Fruit fly (Drosophila melanogaster): ENCODE measurements around the gene Shaw.

The Shaw gene

DNA sequence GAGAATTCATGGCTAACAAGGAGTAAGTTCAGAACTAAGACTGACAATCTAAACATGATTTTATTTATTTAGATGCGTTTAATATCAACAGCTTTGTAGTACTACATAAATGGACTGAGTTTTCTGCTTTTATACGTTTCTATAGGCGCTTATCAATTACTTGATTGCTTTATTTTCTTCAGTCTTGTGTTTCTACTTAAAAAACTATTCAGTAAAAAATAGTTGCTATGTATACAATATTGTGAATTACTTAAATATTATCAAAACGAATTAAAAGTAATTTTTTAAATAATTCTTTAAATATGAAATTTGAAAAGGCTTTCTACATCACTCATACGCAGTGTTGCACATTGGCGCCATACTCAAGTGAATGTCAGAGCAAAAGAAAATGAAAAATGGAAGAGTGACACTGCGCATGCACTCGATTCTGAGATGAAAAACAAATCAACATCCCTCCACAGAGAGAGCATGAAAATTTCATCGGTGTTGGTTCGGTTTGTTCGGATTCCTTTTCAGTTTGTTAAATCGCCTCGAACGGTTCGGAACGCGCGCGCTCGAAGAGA lies at the start of gene Shaw, which contains the start of gene lectin-24A:
Gene Shaw, plus strand, starts transcription at position 513 of the 563 bp plus-strand sequence.
Gene lectin-24A, minus strand, starts transcription at position 101 of the 563 bp plus-strand sequence.
- TF ChIP-seq CTCF (optimal IDR thresholded peaks at IDR 0.05) (no peak), CG8478 (optimal IDR thresholded peaks at IDR 0.05) (no peak)

DNA sequence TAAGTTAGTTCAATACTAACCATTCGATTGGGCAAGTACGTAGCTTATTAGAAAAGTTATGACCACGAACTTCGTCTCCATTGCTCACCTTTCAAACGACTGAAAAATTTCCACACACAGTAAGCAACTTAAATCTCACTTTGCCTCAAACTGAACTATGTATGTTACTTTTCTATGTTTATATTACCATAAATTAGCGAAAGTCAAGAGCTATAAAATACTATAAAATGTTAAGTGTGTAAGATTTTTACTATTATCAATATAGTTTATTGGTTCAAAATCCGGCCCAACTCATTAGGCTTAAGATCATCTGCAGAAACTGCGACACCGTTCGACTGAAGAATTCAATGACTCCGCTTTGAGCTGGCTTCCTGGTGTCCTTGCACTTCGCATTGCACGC lies 49.5 kb upstream of the Shaw start, which contains the start of gene Sfp24Ba:
Gene Sfp24Ba, minus strand, starts transcription at position 101 of the 400 bp plus-strand sequence.
- no peak for TF ChIP-seq CG8478 (optimal IDR thresholded peaks at IDR 0.05)
- TF ChIP-seq CTCF (optimal IDR thresholded peaks at IDR 0.05): no peak

DNA sequence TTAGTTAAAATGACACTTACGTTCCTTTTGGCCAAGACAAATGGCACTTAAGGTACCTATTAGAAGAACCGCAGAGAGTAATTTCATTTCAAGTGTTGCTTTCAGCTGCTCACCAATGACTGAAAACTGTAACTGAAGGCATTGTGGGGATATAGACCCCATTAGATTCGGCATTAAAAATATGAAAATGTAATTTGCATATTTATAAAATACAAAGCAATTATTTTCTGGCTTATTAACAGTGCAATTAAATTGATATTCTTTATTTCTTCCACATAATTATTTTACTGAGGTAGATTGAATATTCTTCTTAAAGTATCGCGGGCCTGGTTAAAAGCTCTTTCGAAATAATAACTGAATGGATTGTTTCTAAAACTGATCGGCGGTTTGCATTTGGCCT lies 49.0 kb upstream of the Shaw start, which contains the start of gene Sfp24Bd:
Gene Sfp24Bd, minus strand, starts transcription at position 101 of the 400 bp plus-strand sequence.
- no peak for TF ChIP-seq CTCF (optimal IDR thresholded peaks at IDR 0.05)
- TF ChIP-seq CG8478 (optimal IDR thresholded peaks at IDR 0.05): no peak

DNA sequence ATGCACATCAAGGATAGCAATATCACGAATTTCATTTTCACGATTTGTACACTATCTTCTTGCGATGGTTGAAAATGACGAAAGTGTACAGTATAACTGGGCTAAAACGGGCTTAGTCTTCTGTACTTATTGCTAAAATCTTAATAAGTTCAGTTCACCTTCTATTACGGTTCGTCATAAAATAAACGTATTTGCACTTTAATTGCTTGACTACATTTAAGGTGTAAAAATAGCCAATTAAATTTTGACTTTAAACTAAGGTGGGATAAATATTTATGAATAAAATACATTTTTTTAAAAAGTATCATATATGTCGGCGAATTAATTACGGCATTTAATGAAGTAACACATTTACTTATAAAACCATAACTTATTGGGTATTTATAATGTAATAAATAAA lies 48.3 kb upstream of the Shaw start, which contains the start of gene Sfp24Bb:
Gene Sfp24Bb, minus strand, starts transcription at position 101 of the 400 bp plus-strand sequence.
- TF ChIP-seq CTCF (optimal IDR thresholded peaks at IDR 0.05): no peak
- no peak for TF ChIP-seq CG8478 (optimal IDR thresholded peaks at IDR 0.05)

DNA sequence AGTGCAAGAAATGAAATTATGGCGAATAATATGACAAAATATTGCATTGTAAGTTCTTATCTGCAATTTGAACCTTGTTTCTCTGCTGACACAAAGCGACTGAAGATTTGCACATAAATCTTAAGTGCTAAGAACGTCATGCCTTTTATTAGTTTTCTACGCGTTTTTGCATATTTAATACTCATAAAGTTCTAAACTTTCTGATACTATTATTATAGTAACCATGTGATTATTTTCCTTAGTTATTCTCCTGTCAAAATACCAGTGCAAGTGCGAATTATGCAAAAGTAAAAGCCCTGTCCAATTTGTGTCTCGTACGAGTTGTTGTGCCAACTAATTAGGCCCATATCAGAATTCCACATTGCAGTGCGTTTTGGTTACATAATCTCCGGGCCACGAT lies 47.5 kb upstream of the Shaw start, which contains the start of gene Sfp24Bc:
Gene Sfp24Bc, minus strand, starts transcription at position 101 of the 400 bp plus-strand sequence.
- TF ChIP-seq CG8478 (optimal IDR thresholded peaks at IDR 0.05): no peak
- no peak for TF ChIP-seq CTCF (optimal IDR thresholded peaks at IDR 0.05)

DNA sequence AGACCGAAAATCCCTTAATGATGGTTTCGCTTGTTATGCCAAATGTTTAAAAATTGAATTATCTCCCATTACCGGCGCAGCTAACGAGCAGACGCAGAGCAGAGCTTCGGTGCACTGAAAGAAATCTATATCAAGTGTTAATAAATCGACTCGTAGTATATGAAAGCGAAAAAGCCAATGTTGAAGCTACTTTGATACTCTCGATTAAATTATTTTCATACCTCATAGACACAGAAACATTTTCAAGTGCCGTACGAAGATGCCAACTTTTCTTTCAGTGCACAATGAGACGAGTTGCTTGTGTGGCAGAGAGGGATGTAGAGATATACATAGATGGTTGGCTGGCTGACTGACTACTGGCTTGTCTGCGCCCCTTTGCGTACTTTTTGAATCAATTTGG lies 42.2 kb upstream of the Shaw start:
- TF ChIP-seq CG8478 (optimal IDR thresholded peaks at IDR 0.05) (no peak), CTCF (optimal IDR thresholded peaks at IDR 0.05) (no peak)

DNA sequence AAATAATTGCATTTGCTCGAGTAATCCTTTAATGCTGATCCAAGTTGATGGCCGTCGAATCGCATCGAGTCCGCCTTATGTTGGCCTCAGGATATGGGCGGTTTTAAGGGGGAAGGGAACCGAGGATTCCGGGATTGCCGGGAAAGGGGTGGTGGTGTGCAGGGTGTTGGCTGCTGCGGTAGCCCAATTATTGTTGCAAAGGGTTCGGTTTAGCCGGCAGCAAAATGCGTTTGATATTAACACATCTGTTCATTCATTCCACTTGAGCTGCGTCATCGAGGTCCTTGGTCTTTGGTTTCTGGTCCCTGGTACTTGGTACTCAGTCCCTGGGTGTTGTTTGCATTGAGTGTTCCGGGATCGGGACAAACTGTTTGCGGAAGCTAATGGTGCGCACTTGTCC lies 36.6 kb upstream of the Shaw start:
- TF ChIP-seq CG8478 (optimal IDR thresholded peaks at IDR 0.05) (no peak), CTCF (optimal IDR thresholded peaks at IDR 0.05) (no peak)

DNA sequence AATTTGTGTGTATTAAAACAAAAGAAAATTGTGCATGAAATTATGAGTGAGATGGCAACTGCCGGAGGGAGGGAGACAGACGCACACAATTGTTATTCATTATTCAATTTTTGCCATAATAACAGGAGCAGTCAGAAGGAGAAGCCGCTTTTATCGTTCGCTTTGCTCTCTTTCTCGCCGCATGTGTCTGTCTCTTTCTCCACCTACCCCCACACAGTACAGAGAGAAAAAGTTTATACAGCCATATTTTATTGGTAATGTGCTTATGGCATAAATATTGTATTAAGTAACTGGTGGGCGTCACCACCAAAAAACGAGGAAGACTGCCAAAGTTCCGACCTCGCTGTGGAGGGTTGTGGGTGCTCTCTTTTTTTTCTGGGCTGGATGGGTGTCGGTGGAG lies 35.5 kb upstream of the Shaw start:
- TF ChIP-seq CTCF (optimal IDR thresholded peaks at IDR 0.05) (no peak), CG8478 (optimal IDR thresholded peaks at IDR 0.05) (no peak)

DNA sequence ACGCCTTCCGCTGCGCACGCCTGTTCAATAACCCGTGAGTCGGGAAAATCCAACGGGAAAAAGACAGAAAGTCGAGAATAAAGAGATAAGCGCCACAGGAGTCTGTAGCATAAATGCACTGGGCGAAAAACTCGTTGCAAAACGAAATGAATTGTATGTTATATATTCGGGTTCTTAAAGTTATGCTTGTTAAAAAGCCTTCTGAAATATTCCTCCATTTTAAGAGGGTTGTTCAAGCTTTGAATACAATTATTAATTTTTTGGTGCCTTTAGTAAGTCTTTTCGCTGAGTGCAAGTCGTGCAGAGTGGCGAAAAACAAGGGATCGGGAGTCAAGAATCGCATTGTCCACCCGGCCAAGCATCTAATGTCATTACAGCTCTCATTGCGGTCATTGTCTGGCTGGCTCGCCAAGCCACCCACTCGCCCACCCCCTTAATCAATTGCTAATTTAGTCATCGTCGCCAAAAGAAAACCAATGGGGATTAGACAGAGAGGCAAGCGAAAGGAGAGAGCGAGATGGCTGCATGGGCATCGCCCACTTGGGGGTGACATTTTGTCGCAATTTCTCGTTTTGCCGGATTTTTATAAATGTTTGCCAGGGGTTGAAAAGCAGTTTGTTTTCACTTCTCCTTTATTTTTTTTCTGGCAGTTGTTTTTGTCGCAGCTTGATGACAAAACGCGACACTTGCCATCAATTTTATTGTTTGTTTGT lies 32.7 kb upstream of the Shaw start:
- TF ChIP-seq CTCF (optimal IDR thresholded peaks at IDR 0.05) (no peak), CG8478 (optimal IDR thresholded peaks at IDR 0.05) (no peak)

DNA sequence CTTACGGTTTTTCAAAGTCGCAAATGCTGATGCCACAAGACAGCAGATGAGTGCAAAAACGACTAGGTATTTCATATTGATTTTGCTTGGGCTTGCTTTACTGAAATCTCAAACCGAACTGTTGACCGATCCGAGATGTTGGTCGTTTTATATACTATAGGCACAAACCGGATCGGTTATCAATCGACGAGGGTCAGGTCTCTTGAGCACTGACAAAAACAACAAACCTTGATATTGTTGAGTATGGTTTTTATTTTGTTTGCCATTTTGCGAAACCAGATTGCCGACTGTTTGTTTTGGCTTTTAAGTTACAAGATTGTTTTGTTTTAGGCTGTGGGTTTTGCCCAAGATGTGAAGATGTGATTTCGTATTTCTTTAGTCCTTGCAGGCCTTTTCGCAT lies 25.5 kb upstream of the Shaw start, which contains the start of gene CG16704:
Gene CG16704, minus strand, starts transcription at position 122 of the 400 bp plus-strand sequence.
- no peak for TF ChIP-seq CTCF (optimal IDR thresholded peaks at IDR 0.05)
- no peak for TF ChIP-seq CG8478 (optimal IDR thresholded peaks at IDR 0.05)

DNA sequence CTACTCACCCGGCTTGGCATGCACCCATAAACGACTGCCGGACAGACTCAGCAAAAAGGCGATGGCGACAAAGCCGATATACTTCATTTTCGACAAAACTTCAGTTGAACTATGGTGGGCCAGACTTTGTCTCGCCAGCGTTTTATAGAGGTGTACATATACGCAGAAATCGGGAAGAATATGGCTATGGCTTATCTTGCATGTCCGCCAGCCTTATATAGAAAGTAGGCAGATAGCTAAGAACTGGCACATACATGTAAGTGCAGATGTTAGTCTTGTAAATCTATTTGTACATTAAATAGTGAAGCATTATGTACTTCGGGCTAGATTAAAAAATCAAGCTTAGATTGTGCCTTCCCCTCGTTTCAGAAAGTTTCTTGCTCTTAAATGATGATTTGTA lies 24.9 kb upstream of the Shaw start, which contains the start of gene CG3513:
Gene CG3513, minus strand, starts transcription at position 101 of the 400 bp plus-strand sequence.
- TF ChIP-seq CG8478 (optimal IDR thresholded peaks at IDR 0.05): no peak
- TF ChIP-seq CTCF (optimal IDR thresholded peaks at IDR 0.05): no peak

DNA sequence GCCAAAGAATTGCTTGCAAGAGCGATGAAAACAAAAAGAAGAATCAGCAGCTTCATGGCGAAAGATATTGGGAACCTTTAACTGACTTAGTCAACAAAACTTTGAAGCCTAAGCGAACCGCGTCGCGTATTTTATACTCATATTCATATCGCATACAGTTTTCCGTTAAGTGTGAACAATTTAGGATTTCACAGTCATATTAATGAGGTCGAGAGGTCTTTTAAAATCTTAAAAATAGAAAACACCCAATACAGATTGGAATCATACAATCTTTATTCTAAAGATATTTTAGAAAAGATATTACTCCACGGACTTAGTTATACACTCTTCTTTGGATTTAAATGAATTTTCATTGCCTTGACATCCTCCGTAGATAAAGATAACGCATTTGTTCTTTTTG lies 24.2 kb upstream of the Shaw start, which contains the start of gene Acp24A4:
Gene Acp24A4, minus strand, starts transcription at position 101 of the 400 bp plus-strand sequence.
- TF ChIP-seq CTCF (optimal IDR thresholded peaks at IDR 0.05) (no peak), CG8478 (optimal IDR thresholded peaks at IDR 0.05) (no peak)

DNA sequence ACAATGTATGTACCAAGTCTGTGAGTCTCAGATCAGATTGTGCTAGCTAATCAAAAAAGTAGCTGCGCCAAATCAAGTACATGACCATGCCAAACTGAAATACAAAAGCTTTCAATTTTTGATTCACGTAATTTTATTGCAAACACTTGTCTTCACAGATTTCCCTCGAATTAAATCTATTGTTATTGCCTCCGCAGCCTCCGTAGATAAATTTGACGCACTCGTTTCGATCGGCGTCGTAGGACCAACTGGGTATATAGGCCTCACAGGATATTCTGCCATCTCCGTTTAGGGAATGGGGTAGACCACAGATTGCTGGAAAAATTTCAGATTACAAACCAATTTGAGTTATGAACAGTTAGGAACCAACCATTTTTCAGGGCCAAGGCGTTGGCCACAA lies 23.1 kb upstream of the Shaw start, which contains the start of gene CG43165:
Gene CG43165, minus strand, starts transcription at position 101 of the 400 bp plus-strand sequence.
- TF ChIP-seq CG8478 (optimal IDR thresholded peaks at IDR 0.05) (no peak), CTCF (optimal IDR thresholded peaks at IDR 0.05) (no peak)

DNA sequence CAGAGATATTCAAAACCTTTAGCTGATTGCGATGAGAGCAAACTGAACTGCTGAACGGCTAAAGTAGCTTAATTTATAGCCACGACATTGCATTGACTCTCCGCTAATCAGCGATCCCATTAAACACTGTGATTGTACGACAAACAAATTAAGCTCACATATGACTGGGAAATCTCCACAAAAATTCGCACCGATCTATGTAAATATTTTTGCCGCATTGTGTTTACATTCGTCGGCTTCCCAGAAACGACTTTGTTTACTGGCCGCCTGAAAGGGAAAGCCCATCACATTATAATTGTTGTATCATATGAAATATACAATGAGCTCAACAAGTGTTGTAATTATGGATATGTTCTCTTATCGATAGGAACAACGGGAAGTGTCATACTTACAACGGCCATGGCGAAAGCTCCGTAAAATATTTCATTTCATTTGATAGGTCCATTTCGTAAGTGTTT lies 22.6 kb upstream of the Shaw start, which contains the start of gene CG16713:
Gene CG16713, minus strand, starts transcription at position 51 of the 458 bp plus-strand sequence.
- no peak for TF ChIP-seq CTCF (optimal IDR thresholded peaks at IDR 0.05)
- no peak for TF ChIP-seq CG8478 (optimal IDR thresholded peaks at IDR 0.05)

DNA sequence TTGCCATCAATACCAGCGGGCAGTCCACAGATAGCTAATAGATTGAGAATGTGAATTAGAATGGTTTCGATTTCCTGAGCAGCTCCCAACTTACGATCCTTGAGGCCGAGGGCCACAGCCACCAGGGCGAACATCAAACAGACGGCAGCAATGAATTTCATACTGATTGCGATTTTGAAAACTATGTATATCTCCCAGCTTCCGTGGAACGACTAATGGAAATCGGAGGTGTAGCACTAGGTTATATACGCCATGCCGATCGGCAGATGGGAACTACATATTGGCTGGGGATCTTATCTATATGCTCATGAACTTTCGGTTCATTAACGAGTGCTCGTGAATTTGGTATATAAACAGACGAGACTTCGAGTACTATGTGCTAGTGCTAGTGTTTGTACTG lies 21.5 kb upstream of the Shaw start, which contains the start of gene IM33:
Gene IM33, minus strand, starts transcription at position 221 of the 400 bp plus-strand sequence.
- TF ChIP-seq CG8478 (optimal IDR thresholded peaks at IDR 0.05) (no peak), CTCF (optimal IDR thresholded peaks at IDR 0.05) (no peak)
